Worm (Caenorhabditis elegans) whole organism, mixed stage, embryonic: Measurements from ENCODE around the gene T01C3.11.

Experiments
- bed-3 ChIP-seq: fragments of 200-800 bp; sonication (Bioruptor generic); optimal IDR thresholded peaks from 3 replicates; lab custom pipeline; 2018; ENCODE audit warnings: mild to moderate bottlenecking, missing genetic modification characterization, moderate library complexity, missing compliant biosample characterization
- ceh-39 ChIP-seq: fragments of 150-350 bp; optimal IDR thresholded peaks from 2 replicates; lab custom pipeline; 2014; ENCODE audit warnings: missing biosample characterization, missing genetic modification characterization
- ceh-43 ChIP-seq: fragments of 200-800 bp; sonication (Bioruptor generic); optimal IDR thresholded peaks from 2 replicates; lab custom pipeline; 2018; ENCODE audit warnings: mild to moderate bottlenecking, missing genetic modification characterization, moderate library complexity, missing compliant biosample characterization
- ceh-83 ChIP-seq: fragments of 200-800 bp; sonication (Bioruptor generic); optimal IDR thresholded peaks from 2 replicates; lab custom pipeline; 2018; ENCODE audit warnings: mild to moderate bottlenecking, missing genetic modification characterization, missing compliant biosample characterization
- cnd-1 ChIP-seq: fragments of 200-800 bp; sonication (Bioruptor generic); optimal IDR thresholded peaks from 2 replicates; lab custom pipeline; 2018; ENCODE audit warnings: mild to moderate bottlenecking, missing genetic modification characterization, missing compliant biosample characterization
- drap-1 ChIP-seq: fragments of 200-800 bp; sonication (Bioruptor generic); optimal IDR thresholded peaks from 3 replicates; lab custom pipeline; 2018; ENCODE audit warnings: mild to moderate bottlenecking, missing genetic modification characterization, missing compliant biosample characterization
- elt-3 ChIP-seq: fragments of 150-350 bp; optimal IDR thresholded peaks from 2 replicates; lab custom pipeline; 2014; ENCODE audit warnings: missing biosample characterization, missing genetic modification characterization
- flh-1 ChIP-seq: fragments of 200-800 bp; sonication (Bioruptor generic); optimal IDR thresholded peaks from 2 replicates; lab custom pipeline; 2018; ENCODE audit warnings: mild to moderate bottlenecking, missing genetic modification characterization, moderate library complexity, missing compliant biosample characterization
- ham-2 ChIP-seq: fragments of 200-800 bp; sonication (Bioruptor generic); optimal IDR thresholded peaks from 2 replicates; lab custom pipeline; 2018; ENCODE audit warnings: mild to moderate bottlenecking, missing genetic modification characterization, missing compliant biosample characterization
- hlh-1 ChIP-seq: fragments of 150-350 bp; optimal IDR thresholded peaks from 2 replicates; lab custom pipeline; 2014; ENCODE audit warnings: missing biosample characterization, missing genetic modification reagents, missing genetic modification characterization
- lin-32 ChIP-seq: fragments of 200-800 bp; sonication (Bioruptor generic); optimal IDR thresholded peaks from 2 replicates; lab custom pipeline; 2018; ENCODE audit warnings: mild to moderate bottlenecking, missing genetic modification characterization, missing compliant biosample characterization
- lsy-2 ChIP-seq: fragments of 150-350 bp; optimal IDR thresholded peaks from 2 replicates; lab custom pipeline; 2014; ENCODE audit warnings: missing biosample characterization, missing genetic modification characterization
- mab-5 ChIP-seq: fragments of 150-350 bp; optimal IDR thresholded peaks from 2 replicates; lab custom pipeline; 2014; ENCODE audit warnings: missing biosample characterization, missing genetic modification characterization
- mep-1 ChIP-seq: fragments of 150-350 bp; optimal IDR thresholded peaks from 2 replicates; lab custom pipeline; 2017; ENCODE audit warnings: missing biosample characterization, missing genetic modification reagents, missing genetic modification characterization, inconsistent platforms
- mls-2 ChIP-seq: sonication (generic microtip); optimal IDR thresholded peaks from 2 replicates; lab custom pipeline; 2016; ENCODE audit warnings: mild to moderate bottlenecking, missing genetic modification characterization, moderate library complexity, missing compliant biosample characterization
- nhr-12 ChIP-seq: fragments of 150-350 bp; optimal IDR thresholded peaks from 2 replicates; lab custom pipeline; 2014; ENCODE audit warnings: missing biosample characterization, missing genetic modification characterization
- nhr-2 ChIP-seq: fragments of 150-350 bp; optimal IDR thresholded peaks from 2 replicates; lab custom pipeline; 2014; ENCODE audit warnings: missing biosample characterization, missing genetic modification characterization
- nhr-28 ChIP-seq: fragments of 150-350 bp; optimal IDR thresholded peaks from 2 replicates; lab custom pipeline; 2014; ENCODE audit warnings: missing biosample characterization, missing genetic modification characterization
- nhr-76 ChIP-seq: sonication (generic microtip); optimal IDR thresholded peaks from 2 replicates; lab custom pipeline; 2017; ENCODE audit warnings: missing biosample characterization, missing genetic modification characterization
- pha-4 ChIP-seq: fragments of 150-350 bp; optimal IDR thresholded peaks from 2 replicates; lab custom pipeline; 2018; ENCODE audit warnings: missing biosample characterization, missing genetic modification reagents, missing genetic modification characterization
- sem-2 ChIP-seq: fragments of 200-800 bp; sonication (Bioruptor generic); optimal IDR thresholded peaks from 2 replicates; lab custom pipeline; 2018; ENCODE audit warnings: mild to moderate bottlenecking, missing genetic modification characterization, missing compliant biosample characterization
- snpc-4 ChIP-seq: fragments of 150-350 bp; optimal IDR thresholded peaks from 2 replicates; lab custom pipeline; 2014; ENCODE audit warnings: missing biosample characterization, missing genetic modification characterization
- sptf-1 ChIP-seq: sonication (generic microtip); optimal IDR thresholded peaks from 2 replicates; lab custom pipeline; 2017; ENCODE audit warnings: mild to moderate bottlenecking, missing genetic modification characterization, moderate library complexity, missing compliant biosample characterization
- unc-120 ChIP-seq: sonication (generic microtip); optimal IDR thresholded peaks from 2 replicates; lab custom pipeline; 2017; ENCODE audit warnings: missing genetic modification characterization, missing compliant biosample characterization; ENCODE audit not compliant: poor library complexity, severe bottlenecking
- unc-62 ChIP-seq: fragments of 150-350 bp; optimal IDR thresholded peaks from 2 replicates; lab custom pipeline; 2014; ENCODE audit warnings: missing biosample characterization, missing genetic modification reagents, missing genetic modification characterization
- zip-8 ChIP-seq: fragments of 150-350 bp; optimal IDR thresholded peaks from 2 replicates; lab custom pipeline; 2014; ENCODE audit warnings: missing biosample characterization, missing genetic modification characterization
- ztf-11 ChIP-seq: fragments of 150-350 bp; optimal IDR thresholded peaks from 2 replicates; lab custom pipeline; 2014; ENCODE audit warnings: missing biosample characterization, missing genetic modification characterization

The T01C3.11 gene

ce11 chrV:15004800-15005199 lies 5.5 kb downstream of the T01C3.11 start, which contains the start of gene hrde-2:
TSS of gene hrde-2 (plus strand) at chrV:15005100.
- TF ChIP-seq drap-1 (GFP tag; lab: Kevin White, UChicago) = no peak

- TF ChIP-seq nhr-28 = no peak
Measured at ce11 chrV:15011560-15011959, 12.2 kb downstream of the T01C3.11 start, which contains the start of gene nmr-2. TSS of gene nmr-2 (minus strand) at chrV:15011660.

- TF ChIP-seq sem-2 (GFP tag; lab: Kevin White, UChicago) = peak; percentile 10
- TF ChIP-seq ham-2 = no peak
Measured at ce11 chrV:15012542-15013301, 13.4 kb downstream of the T01C3.11 start.

ce11 chrV:15013328-15013727 lies 14.0 kb downstream of the T01C3.11 start:
- TF ChIP-seq flh-1 (GFP tag; lab: Kevin White, UChicago) = no peak
- no peak for TF ChIP-seq lin-32 (GFP tag; lab: Kevin White, UChicago)
- no peak for TF ChIP-seq nhr-76 (tag; lab: Kevin White, UChicago)
- no peak for TF ChIP-seq mls-2 (tag; lab: Kevin White, UChicago)
- no peak for TF ChIP-seq drap-1 (GFP tag; lab: Kevin White, UChicago)
- TF ChIP-seq, all 35 proteins: peak for 0

ce11 chrV:15014164-15014563 lies 14.8 kb downstream of the T01C3.11 start, which contains the start of gene obr-2:
TSS of gene obr-2 (minus strand) at chrV:15014264.
- TF ChIP-seq ceh-83 = no peak
- no peak for TF ChIP-seq drap-1 (GFP tag; lab: Kevin White, UChicago)
- no peak for TF ChIP-seq ham-2
- no peak for TF ChIP-seq nhr-28

- TF ChIP-seq unc-120 (tag; lab: Kevin White, UChicago) = peak; percentile 6
- no peak for TF ChIP-seq sptf-1 (tag; lab: Kevin White, UChicago)
- TF ChIP-seq, all 35 proteins: peak for 1
Measured at ce11 chrV:15015799-15016198, 16.5 kb downstream of the T01C3.11 start.

ce11 chrV:15016795-15017429 lies 17.6 kb downstream of the T01C3.11 start:
- TF ChIP-seq bed-3 (GFP tag; lab: Kevin White, UChicago) (no peak), cnd-1 (tag; lab: Kevin White, UChicago) (no peak), zip-8 (tag; lab: Kevin White, UChicago) (no peak), sem-2 (GFP tag; lab: Kevin White, UChicago) (no peak), lin-32 (GFP tag; lab: Kevin White, UChicago) (no peak), mab-5 (tag; lab: Kevin White, UChicago) (no peak), nhr-12 (tag; lab: Kevin White, UChicago) (no peak), ceh-43 (GFP tag; lab: Kevin White, UChicago) (no peak), unc-120 (tag; lab: Kevin White, UChicago) (no peak), nhr-2 (tag; lab: Kevin White, UChicago) (no peak), unc-62 (GFP tag; lab: Kevin White, UChicago) (no peak), snpc-4 (no peak), ceh-83 (no peak)
- TF ChIP-seq, all 35 proteins: peak for 0

ce11 chrV:15020229-15020628 lies 20.9 kb downstream of the T01C3.11 start, which contains the start of gene F14H8.2:
TSS of gene F14H8.2 (minus strand) at chrV:15020329.
- TF ChIP-seq sptf-1 (tag; lab: Kevin White, UChicago) = no peak
- no peak for TF ChIP-seq ceh-39 (tag; lab: Kevin White, UChicago)
- TF ChIP-seq ceh-83 = no peak
- no peak for TF ChIP-seq mab-5 (tag; lab: Kevin White, UChicago)
- no peak for TF ChIP-seq lin-32 (GFP tag; lab: Kevin White, UChicago)
- TF ChIP-seq mep-1 = no peak
- TF ChIP-seq drap-1 (GFP tag; lab: Kevin White, UChicago) = no peak
- no peak for TF ChIP-seq bed-3 (GFP tag; lab: Kevin White, UChicago)
- no peak for TF ChIP-seq snpc-4
- no peak for TF ChIP-seq nhr-76 (tag; lab: Kevin White, UChicago)
- no peak for TF ChIP-seq pha-4
- TF ChIP-seq ztf-11 = no peak
- no peak for TF ChIP-seq elt-3 (tag; lab: Kevin White, UChicago)
- TF ChIP-seq hlh-1 = no peak
- no peak for TF ChIP-seq lsy-2 (tag; lab: Kevin White, UChicago)
- no peak for TF ChIP-seq ceh-43 (GFP tag; lab: Kevin White, UChicago)
